Worm (Caenorhabditis elegans) whole organism, late embryonic: ENCODE measurements around the gene pph-4.2.

Source experiments
- T23F11.4 ChIP-seq: fragments of 200-800 bp; sonication (Bioruptor generic); optimal IDR thresholded peaks from 2 replicates; lab custom pipeline; 2018; ENCODE audit warnings: mild to moderate bottlenecking, missing genetic modification characterization, missing compliant biosample characterization
- ceh-19 ChIP-seq: fragments of 200-800 bp; sonication (Bioruptor generic); optimal IDR thresholded peaks from 2 replicates; lab custom pipeline; 2018; ENCODE audit warnings: mild to moderate bottlenecking, missing genetic modification characterization, missing compliant biosample characterization
- dmd-4 ChIP-seq: sonication (generic microtip); optimal IDR thresholded peaks from 2 replicates; lab custom pipeline; 2016; ENCODE audit warnings: borderline replicate concordance, missing genetic modification characterization, missing compliant biosample characterization
- elt-2 ChIP-seq: sonication (generic microtip); optimal IDR thresholded peaks from 2 replicates; lab custom pipeline; 2016; ENCODE audit warnings: missing genetic modification reagents, missing genetic modification characterization, missing compliant biosample characterization
- hlh-15 ChIP-seq: sonication (generic microtip); optimal IDR thresholded peaks from 2 replicates; lab custom pipeline; 2016; ENCODE audit warnings: missing genetic modification characterization, missing compliant biosample characterization
- lin-11 ChIP-seq: fragments of 200-800 bp; sonication (Bioruptor generic); optimal IDR thresholded peaks from 2 replicates; lab custom pipeline; 2018; ENCODE audit warnings: mild to moderate bottlenecking, missing genetic modification characterization, missing compliant biosample characterization
- rnt-1 ChIP-seq: sonication (generic microtip); optimal IDR thresholded peaks from 2 replicates; lab custom pipeline; 2016; ENCODE audit warnings: missing genetic modification characterization, missing compliant biosample characterization
- ttx-3 ChIP-seq: sonication (generic microtip); optimal IDR thresholded peaks from 2 replicates; lab custom pipeline; 2016; ENCODE audit warnings: missing genetic modification reagents, missing genetic modification characterization, missing compliant biosample characterization

DNA sequence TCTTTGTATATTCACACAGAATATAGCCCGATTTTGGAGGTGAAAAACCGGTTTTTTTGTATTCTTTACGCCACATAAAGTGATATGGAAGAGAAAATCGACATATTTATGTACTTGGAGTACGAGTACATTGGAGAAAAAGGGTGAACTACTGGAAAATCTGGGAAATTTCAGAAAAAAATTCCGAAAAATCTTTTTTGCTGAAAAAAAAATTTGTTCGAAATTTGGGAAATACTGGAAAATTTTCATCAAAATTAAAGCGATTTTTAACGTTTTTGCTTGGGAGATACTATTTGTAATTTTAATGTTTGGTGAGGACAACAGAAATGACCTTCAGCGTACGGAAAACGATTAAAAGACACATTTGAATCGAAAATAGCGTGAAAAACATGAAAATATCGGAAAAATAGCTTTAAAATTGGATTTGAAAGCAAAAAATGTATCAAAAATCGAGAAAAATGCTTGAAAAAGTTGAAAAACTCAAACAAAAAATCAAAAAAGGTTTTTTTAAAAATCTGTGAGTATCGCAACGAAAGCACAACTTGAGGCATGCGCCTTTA lies 48.9 kb upstream of the pph-4.2 start:
- TF ChIP-seq dmd-4 = no peak
- no peak for TF ChIP-seq hlh-15 (tag; lab: Kevin White, UChicago)
- TF ChIP-seq elt-2 = no peak
- no peak for TF ChIP-seq ttx-3
- no peak for TF ChIP-seq T23F11.4 (GFP tag; lab: Kevin White, UChicago)
- no peak for TF ChIP-seq ceh-19 (GFP tag; lab: Kevin White, UChicago)
- no peak for TF ChIP-seq rnt-1
- no peak for TF ChIP-seq lin-11
